Worm (Caenorhabditis elegans) whole organism, mixed stage, embryonic: ENCODE measurements around the gene R10E9.4.

Experiments used
- sptf-1 ChIP-seq: sonication (generic microtip); optimal IDR thresholded peaks from 2 replicates; lab custom pipeline; 2017; ENCODE audit warnings: mild to moderate bottlenecking, missing genetic modification characterization, moderate library complexity, missing compliant biosample characterization
- ztf-11 ChIP-seq: fragments of 150-350 bp; optimal IDR thresholded peaks from 2 replicates; lab custom pipeline; 2014; ENCODE audit warnings: missing biosample characterization, missing genetic modification characterization

DNA sequence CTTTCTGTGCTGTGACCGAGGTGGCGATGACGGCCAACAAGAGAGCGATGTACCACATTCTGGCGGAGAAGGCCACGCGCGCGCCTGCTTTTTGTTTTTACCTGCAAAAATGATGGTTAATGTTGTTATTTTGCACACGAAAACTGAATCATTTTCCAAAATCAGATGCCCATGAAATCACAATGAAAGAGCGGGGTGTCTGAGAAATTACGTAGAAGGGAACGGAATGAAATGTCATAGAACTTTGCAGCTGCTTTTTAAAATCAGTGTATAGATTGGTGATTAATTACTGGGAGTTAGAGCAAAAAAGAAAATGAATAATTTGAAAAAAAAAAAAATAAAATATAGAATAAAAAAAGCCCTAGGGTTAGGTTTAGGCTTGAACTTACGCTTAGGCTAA is 36.8 kb downstream of the R10E9.4 start, which contains the start of gene npl-10:
- TF ChIP-seq ztf-11 (no peak), sptf-1 (tag; lab: Kevin White, UChicago) (no peak)
